Fruit fly (Drosophila melanogaster) whole organism, embryonic: ENCODE measurements around the gene Uck.

Source experiments
- Adf1 ChIP-seq: fragments of 200-800 bp; sonication (Bioruptor generic); IDR thresholded peaks from 2 replicates; pipeline ENCODE4 v1.3.6; 2022; ENCODE audit warnings: missing biosample characterization, missing genetic modification characterization
- Antp ChIP-seq: fragments of 200-800 bp; sonication (Bioruptor generic); optimal IDR thresholded peaks from 3 replicates; lab custom pipeline; 2016; ENCODE audit warnings: missing biosample characterization, missing genetic modification characterization
- Atf-2 ChIP-seq: fragments of 200-800 bp; sonication (Bioruptor generic); optimal IDR thresholded peaks from 2 replicates; lab custom pipeline; 2016; ENCODE audit warnings: missing biosample characterization, missing genetic modification characterization
- Bgb ChIP-seq: fragments of 200-800 bp; sonication (Bioruptor generic); IDR thresholded peaks from 2 replicates; pipeline ENCODE4 v1.3.6; 2022; ENCODE audit warnings: missing biosample characterization, missing genetic modification characterization; ENCODE audit not compliant: partially characterized antibody
- C15 ChIP-seq: fragments of 200-800 bp; sonication (Bioruptor generic); IDR thresholded peaks from 3 replicates; pipeline ENCODE4 v1.3.6; 2022; ENCODE audit warnings: missing biosample characterization, missing genetic modification characterization
- CG1024 ChIP-seq: fragments of 200-800 bp; sonication (Bioruptor generic); IDR thresholded peaks from 2 replicates; pipeline ENCODE4 v1.3.6; 2022; ENCODE audit warnings: missing biosample characterization, missing genetic modification characterization
- CG10366 ChIP-seq: fragments of 200-800 bp; sonication (Bioruptor generic); IDR thresholded peaks from 2 replicates; pipeline ENCODE4 v1.3.6; 2022; ENCODE audit warnings: missing biosample characterization, missing genetic modification characterization
- CG10431 ChIP-seq: fragments of 200-800 bp; sonication (Bioruptor generic); optimal IDR thresholded peaks from 3 replicates; lab custom pipeline; 2018; ENCODE audit warnings: missing biosample characterization, mild to moderate bottlenecking, missing genetic modification characterization
- CG11085 ChIP-seq: fragments of 200-800 bp; sonication (Bioruptor generic); IDR thresholded peaks from 2 replicates; pipeline ENCODE4 v1.3.6; 2022; ENCODE audit warnings: missing biosample characterization, missing genetic modification characterization
- CG13775 ChIP-seq: fragments of 200-800 bp; sonication (Bioruptor generic); optimal IDR thresholded peaks from 3 replicates; lab custom pipeline; 2017; ENCODE audit warnings: missing biosample characterization, mild to moderate bottlenecking, missing genetic modification characterization
- CG14014 ChIP-seq: fragments of 200-800 bp; sonication (Bioruptor generic); IDR thresholded peaks from 2 replicates; pipeline ENCODE4 v1.3.6; 2022; ENCODE audit warnings: missing biosample characterization, missing genetic modification characterization
- CG17328 ChIP-seq: fragments of 200-800 bp; sonication (Bioruptor generic); IDR thresholded peaks from 2 replicates; pipeline ENCODE4 v1.3.6; 2022; ENCODE audit warnings: missing biosample characterization, missing genetic modification characterization
- CG1792 ChIP-seq: fragments of 200-800 bp; sonication (Bioruptor generic); optimal IDR thresholded peaks from 2 replicates; lab custom pipeline; 2016; ENCODE audit warnings: missing biosample characterization, missing genetic modification characterization
- CG32767 ChIP-seq: fragments of 200-800 bp; sonication (Bioruptor generic); IDR thresholded peaks from 2 replicates; pipeline ENCODE4 v1.3.6; 2022; ENCODE audit warnings: missing biosample characterization, missing genetic modification characterization
- CG42726 ChIP-seq: fragments of 200-800 bp; sonication (Bioruptor generic); IDR thresholded peaks from 2 replicates; pipeline ENCODE4 v1.3.6; 2022; ENCODE audit warnings: missing biosample characterization, missing genetic modification characterization; ENCODE audit not compliant: partially characterized antibody
- CG6791 ChIP-seq: fragments of 200-800 bp; sonication (Bioruptor generic); IDR thresholded peaks from 3 replicates; pipeline ENCODE4 v1.3.6; 2022; ENCODE audit warnings: missing biosample characterization, missing genetic modification characterization; ENCODE audit not compliant: partially characterized antibody
- CG7839 ChIP-seq: fragments of 200-800 bp; sonication (Bioruptor generic); optimal IDR thresholded peaks from 3 replicates; lab custom pipeline; 2018; ENCODE audit warnings: missing biosample characterization, mild to moderate bottlenecking, missing genetic modification characterization, moderate library complexity
- CG8388 ChIP-seq: fragments of 200-800 bp; sonication (Bioruptor generic); optimal IDR thresholded peaks from 2 replicates; lab custom pipeline; 2019; ENCODE audit warnings: missing biosample characterization, mild to moderate bottlenecking, missing genetic modification characterization, moderate library complexity
- CG9609 ChIP-seq: fragments of 200-800 bp; sonication (Bioruptor generic); optimal IDR thresholded peaks from 3 replicates; lab custom pipeline; 2016; ENCODE audit warnings: missing biosample characterization, missing genetic modification characterization
- CG9797 ChIP-seq: fragments of 200-800 bp; sonication (Bioruptor generic); optimal IDR thresholded peaks from 3 replicates; lab custom pipeline; 2018; ENCODE audit warnings: missing biosample characterization, mild to moderate bottlenecking, missing genetic modification characterization
- Dll ChIP-seq: fragments of 200-800 bp; sonication (Bioruptor generic); IDR thresholded peaks from 4 replicates; pipeline ENCODE4 v1.3.6; 2022; ENCODE audit warnings: missing biosample characterization, missing genetic modification characterization; ENCODE audit not compliant: partially characterized antibody
- E2f2 ChIP-seq: fragments of 200-800 bp; sonication (Bioruptor generic); IDR thresholded peaks from 2 replicates; pipeline ENCODE4 v1.3.6; 2022; ENCODE audit warnings: missing biosample characterization, missing genetic modification characterization
- MBD-R2 ChIP-seq: fragments of 200-800 bp; sonication (Bioruptor generic); IDR thresholded peaks from 2 replicates; pipeline ENCODE4 v1.3.6; 2022; ENCODE audit warnings: missing biosample characterization, missing genetic modification characterization
- Med ChIP-seq: fragments of 200-800 bp; sonication (Bioruptor generic); peaks from one replicate; lab custom pipeline; 2016; ENCODE audit warnings: missing biosample characterization, missing genetic modification characterization, mild to moderate bottlenecking, inconsistent platforms, moderate library complexity
- Side ChIP-seq: fragments of 200-800 bp; sonication (Bioruptor generic); optimal IDR thresholded peaks from 2 replicates; lab custom pipeline; 2016; ENCODE audit warnings: missing biosample characterization, missing genetic modification characterization
- al ChIP-seq: fragments of 200-800 bp; sonication (Bioruptor generic); IDR thresholded peaks from 2 replicates; pipeline ENCODE4 v1.3.6; 2022; ENCODE audit warnings: missing biosample characterization, missing genetic modification characterization
- bab2 ChIP-seq: fragments of 200-800 bp; sonication (Bioruptor generic); optimal IDR thresholded peaks from 2 replicates; lab custom pipeline; 2016; ENCODE audit warnings: missing biosample characterization, missing genetic modification characterization
- bbx ChIP-seq: fragments of 200-800 bp; sonication (Bioruptor generic); IDR thresholded peaks from 2 replicates; pipeline ENCODE4 v1.3.6; 2022; ENCODE audit warnings: missing biosample characterization, missing genetic modification characterization; ENCODE audit not compliant: partially characterized antibody
- chif ChIP-seq, 2 experiments: fragments of 200-800 bp; sonication (Bioruptor generic); optimal IDR thresholded peaks; 3 replicates each; lab custom pipeline; 2016; ENCODE audit warnings: missing biosample characterization in 2 of 2, missing genetic modification characterization in 2 of 2
- chinmo ChIP-seq: fragments of 200-800 bp; sonication (Bioruptor generic); IDR thresholded peaks from 4 replicates; pipeline ENCODE4 v1.3.6; 2022; ENCODE audit warnings: missing biosample characterization, missing genetic modification characterization; ENCODE audit not compliant: partially characterized antibody
- ci ChIP-seq: fragments of 200-800 bp; sonication (Bioruptor generic); IDR thresholded peaks from 3 replicates; pipeline ENCODE4 v1.3.6; 2022; ENCODE audit warnings: missing biosample characterization, missing genetic modification characterization
- crp ChIP-seq, 2 experiments: fragments of 200-800 bp; sonication (Bioruptor generic); optimal IDR thresholded peaks; 2 replicates in 1 of 2; 3 replicates in 1 of 2; lab custom pipeline; 2017; ENCODE audit warnings: missing biosample characterization in 2 of 2, missing genetic modification characterization in 2 of 2, mild to moderate bottlenecking in 1 of 2, moderate library complexity in 1 of 2
- dm ChIP-seq: fragments of 200-800 bp; sonication (Bioruptor generic); optimal IDR thresholded peaks from 3 replicates; lab custom pipeline; 2016; ENCODE audit warnings: missing biosample characterization, missing genetic modification characterization
- emc ChIP-seq: fragments of 200-800 bp; sonication (Bioruptor generic); optimal IDR thresholded peaks from 2 replicates; lab custom pipeline; 2016; ENCODE audit warnings: missing biosample characterization, missing genetic modification characterization
- fu2 ChIP-seq: fragments of 200-800 bp; sonication (Bioruptor generic); optimal IDR thresholded peaks from 2 replicates; lab custom pipeline; 2016; ENCODE audit warnings: missing biosample characterization, missing genetic modification characterization
- gce ChIP-seq: fragments of 200-800 bp; sonication (Bioruptor generic); IDR thresholded peaks from 3 replicates; pipeline ENCODE4 v1.3.6; 2022; ENCODE audit warnings: missing biosample characterization, missing genetic modification characterization
- hbn ChIP-seq: fragments of 200-800 bp; sonication (Bioruptor generic); IDR thresholded peaks from 2 replicates; pipeline ENCODE4 v1.3.6; 2022; ENCODE audit warnings: missing biosample characterization, missing genetic modification characterization; ENCODE audit not compliant: partially characterized antibody
- kni ChIP-seq: fragments of 200-800 bp; sonication (Bioruptor generic); optimal IDR thresholded peaks from 3 replicates; lab custom pipeline; 2017; ENCODE audit warnings: mild to moderate bottlenecking, missing biosample characterization, missing genetic modification reagents, missing genetic modification characterization
- mam ChIP-seq: fragments of 200-800 bp; sonication (Bioruptor generic); optimal IDR thresholded peaks from 3 replicates; lab custom pipeline; 2016; ENCODE audit warnings: missing biosample characterization, missing genetic modification characterization
- peb ChIP-seq: fragments of 200-800 bp; sonication (Bioruptor generic); IDR thresholded peaks from 2 replicates; pipeline ENCODE4 v1.3.6; 2022; ENCODE audit warnings: missing biosample characterization, missing genetic modification characterization
- row ChIP-seq: fragments of 200-800 bp; sonication (Bioruptor generic); IDR thresholded peaks from 3 replicates; pipeline ENCODE4 v1.3.6; 2022; ENCODE audit warnings: missing biosample characterization, missing genetic modification characterization
- shn ChIP-seq: fragments of 200-800 bp; sonication (Bioruptor generic); optimal IDR thresholded peaks from 3 replicates; lab custom pipeline; 2016; ENCODE audit warnings: missing biosample characterization, missing genetic modification characterization
- sob ChIP-seq: fragments of 200-800 bp; sonication (Bioruptor generic); IDR thresholded peaks from 2 replicates; pipeline ENCODE4 v1.3.6; 2022; ENCODE audit warnings: missing biosample characterization, missing genetic modification characterization
- toy ChIP-seq: fragments of 200-800 bp; sonication (Bioruptor generic); IDR thresholded peaks from 2 replicates; pipeline ENCODE4 v1.3.6; 2022; ENCODE audit warnings: missing biosample characterization, missing genetic modification characterization
- ttk ChIP-seq: fragments of 200-800 bp; sonication (Bioruptor generic); IDR thresholded peaks from 2 replicates; pipeline ENCODE4 v2.1.2; 2022; ENCODE audit warnings: missing biosample characterization, missing genetic modification characterization
- unc-4 ChIP-seq: fragments of 200-800 bp; sonication (Bioruptor generic); IDR thresholded peaks from 2 replicates; pipeline ENCODE4 v1.3.6; 2022; ENCODE audit warnings: missing biosample characterization, missing genetic modification characterization; ENCODE audit not compliant: partially characterized antibody
- vvl ChIP-seq: fragments of 200-800 bp; sonication (Bioruptor generic); IDR thresholded peaks from 2 replicates; pipeline ENCODE4 v1.3.6; 2022; ENCODE audit warnings: missing biosample characterization, missing genetic modification characterization
- wek ChIP-seq: fragments of 200-800 bp; sonication (Bioruptor generic); optimal IDR thresholded peaks from 3 replicates; lab custom pipeline; 2018; ENCODE audit warnings: missing biosample characterization, mild to moderate bottlenecking, missing genetic modification characterization, moderate library complexity
- zfh1 ChIP-seq: fragments of 200-800 bp; sonication (Bioruptor generic); IDR thresholded peaks from 3 replicates; pipeline ENCODE4 v1.3.6; 2022; ENCODE audit warnings: missing biosample characterization, missing genetic modification characterization

Gene Uck

dm6 chr3R:24333182-24333808 is 43.3 kb downstream of the Uck start, which contains the start of the genes Rrp5 and Dis3 (continued):
- TF ChIP-seq CG17328 (GFP tag; lab: Robert Waterston, UW) (peak; percentile 46; the same call in 1 of the 2 replicates), ci (GFP tag; lab: Robert Waterston, UW) (peak; percentile 72), MBD-R2 (peak; percentile 99), emc (GFP tag; lab: Kevin White, UChicago) (peak; percentile 18), al (0 out of 2 replicates have a peak, but pooled peaks have one; percentile 10), sob (GFP tag; lab: Robert Waterston, UW) (peak; percentile 77), Atf-2 (GFP tag; lab: Kevin White, UChicago) (no peak), ttk (peak; percentile 38; the same call in 1 of the 2 replicates), E2f2 (peak; percentile 67), toy (GFP tag; lab: Robert Waterston, UW) (0 out of 2 replicates have a peak, but pooled peaks have one; percentile 10), Bgb (peak; percentile 44; the same call in 1 of the 2 replicates), bab2 (no peak), mam (GFP tag; lab: Kevin White, UChicago) (peak; percentile 16), chif (GFP tag; optimal IDR thresholded peaks at IDR 0.05; lab: Kevin White, UChicago) (peak in 1 of 2 experiments; percentile 24), crp (GFP tag; optimal IDR thresholded peaks at IDR 0.05; lab: Kevin White, UChicago) (peak in 1 of 2 experiments; percentile 66), bbx (peak; percentile 58; the same call in 1 of the 2 replicates), CG6791 (GFP tag; lab: Robert Waterston, UW) (peak; percentile 66; the same call in 2 of the 3 replicates), row (GFP tag; lab: Robert Waterston, UW) (peak; percentile 78), CG14014 (peak; percentile 38; the same call in 1 of the 2 replicates), dm (peak; percentile 100), CG9609 (GFP tag; lab: Kevin White, UChicago) (peak; percentile 65), Adf1 (peak; percentile 50), CG10366 (GFP tag; lab: Robert Waterston, UW) (peak; percentile 42; the same call in 1 of the 2 replicates), zfh1 (GFP tag; lab: Robert Waterston, UW) (peak; percentile 44; the same call in 2 of the 3 replicates), CG1792 (peak; percentile 96), CG7839 (tag; lab: Kevin White, UChicago) (no peak), Antp (GFP tag; lab: Kevin White, UChicago) (no peak), wek (GFP tag; lab: Kevin White, UChicago) (no peak), Side (GFP tag; lab: Kevin White, UChicago) (peak; percentile 31), chinmo (0 out of 4 replicates have a peak, but pooled peaks have one; percentile 30), C15 (GFP tag; lab: Robert Waterston, UW) (no peak), CG32767 (GFP tag; lab: Robert Waterston, UW) (peak; percentile 31; the same call in 1 of the 2 replicates), CG10431 (no peak), shn (GFP tag; lab: Kevin White, UChicago) (peak; percentile 38), gce (GFP tag; lab: Robert Waterston, UW) (no peak), CG8388 (GFP tag; lab: Kevin White, UChicago) (no peak), kni (GFP tag; lab: Kevin White, UChicago) (no peak), Dll (GFP tag; lab: Robert Waterston, UW) (0 out of 4 replicates have a peak, but pooled peaks have one; percentile 17), peb (GFP tag; lab: Robert Waterston, UW) (no peak), hbn (GFP tag; lab: Robert Waterston, UW) (no peak), CG42726 (GFP tag; lab: Robert Waterston, UW) (0 out of 2 replicates have a peak, but pooled peaks have one; percentile 65), fu2 (peak; percentile 38), vvl (GFP tag; lab: Robert Waterston, UW) (peak; percentile 78), CG13775 (peak; percentile 42), CG1024 (peak; percentile 91), CG11085 (GFP tag; lab: Robert Waterston, UW) (peak; percentile 42; the same call in 1 of the 2 replicates), Med (GFP tag; lab: Kevin White, UChicago) (peak; percentile 92), unc-4 (peak; percentile 39; the same call in 1 of the 2 replicates), CG9797 (GFP tag; lab: Kevin White, UChicago) (peak; percentile 83)
